Worm (Caenorhabditis elegans): Measurements from ENCODE around the gene T24A6.7.

DNA sequence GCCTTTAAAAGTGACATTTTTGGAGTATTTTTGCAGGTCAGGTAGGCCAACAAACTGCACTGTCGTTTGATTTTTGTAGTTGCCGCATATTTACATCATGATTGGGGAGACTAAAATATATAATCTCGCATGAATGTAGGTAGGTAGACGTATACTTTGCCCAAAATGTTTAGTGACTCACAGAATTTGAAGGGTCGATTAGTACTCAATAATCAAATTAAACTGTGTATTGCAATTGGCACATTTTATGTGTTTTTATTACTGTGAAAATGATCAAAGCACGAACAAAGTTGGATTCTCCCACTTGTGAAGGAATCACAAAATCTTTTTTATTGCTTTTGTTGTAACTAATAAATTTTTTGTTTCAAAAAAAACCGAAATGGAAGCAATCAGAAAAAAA, 28.2 kb upstream of the T24A6.7 start, which contains the start of gene C07G3.15:
- TF ChIP-seq zag-1 (tag; optimal IDR thresholded peaks at IDR 0.05) = no peak
- no peak for TF ChIP-seq nhr-77 (tag; optimal IDR thresholded peaks at IDR 0.05)
- no peak for TF ChIP-seq nhr-23 (tag; optimal IDR thresholded peaks at IDR 0.05)
